Worm (Caenorhabditis elegans) whole organism, midembryonic: Measurements from ENCODE around the gene Y39B6A.3.

Source experiments
- flt-1 ChIP-seq: fragments of 200-800 bp; sonication (Bioruptor generic); IDR thresholded peaks from 2 replicates; pipeline ENCODE4 v1.3.6; 2022; ENCODE audit warnings: missing genetic modification characterization, missing compliant biosample characterization
- ztf-29 ChIP-seq: fragments of 200-800 bp; sonication (Bioruptor generic); IDR thresholded peaks from 2 replicates; pipeline ENCODE4 v1.3.6; 2022; ENCODE audit warnings: missing genetic modification reagents, missing genetic modification characterization, missing compliant biosample characterization

DNA sequence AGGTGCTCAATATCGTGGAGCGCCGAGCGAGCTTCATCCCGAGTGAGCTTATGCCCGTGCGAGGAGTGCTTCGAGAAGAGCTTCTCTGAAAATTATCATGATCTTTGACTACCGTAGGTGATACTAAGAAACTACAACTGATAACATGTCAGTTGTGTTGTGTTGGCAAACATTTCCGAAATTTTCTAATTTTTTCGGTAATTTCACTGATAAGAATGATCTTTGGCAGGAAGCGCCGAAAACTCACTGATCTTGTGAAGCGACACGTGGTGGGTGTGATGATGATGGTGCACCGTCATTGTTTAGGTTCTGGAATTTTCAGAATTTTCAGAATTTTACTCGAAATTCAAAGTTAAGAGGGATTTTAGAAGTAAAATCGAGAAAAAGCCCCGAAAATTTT, 13.5 kb upstream of the Y39B6A.3 start, which contains the start of gene Y39B6A.1:
- TF ChIP-seq flt-1 (GFP tag; lab: Robert Waterston, UW) (no peak), ztf-29 (GFP tag; lab: Robert Waterston, UW) (no peak)
